Fruit fly (Drosophila melanogaster) whole organism, embryonic: ENCODE data around the gene CG43248.

Source experiments
- Aef1 ChIP-seq: fragments of 200-800 bp; sonication (Bioruptor generic); IDR thresholded peaks from 3 replicates; pipeline ENCODE4 v1.3.6; 2022; ENCODE audit warnings: missing biosample characterization, missing genetic modification characterization
- CG11085 ChIP-seq: fragments of 200-800 bp; sonication (Bioruptor generic); IDR thresholded peaks from 2 replicates; pipeline ENCODE4 v1.3.6; 2022; ENCODE audit warnings: missing biosample characterization, missing genetic modification characterization
- CG11093 ChIP-seq: fragments of 200-800 bp; sonication (Bioruptor generic); IDR thresholded peaks from 3 replicates; pipeline ENCODE4 v1.3.6; 2022; ENCODE audit warnings: missing biosample characterization, missing genetic modification characterization
- CG11560 ChIP-seq: fragments of 200-800 bp; sonication (Bioruptor generic); IDR thresholded peaks from 3 replicates; pipeline ENCODE4 v1.3.6; 2022; ENCODE audit warnings: missing biosample characterization, missing genetic modification characterization
- CG11723 ChIP-seq: fragments of 200-800 bp; sonication (Bioruptor generic); optimal IDR thresholded peaks from 2 replicates; lab custom pipeline; 2017; ENCODE audit warnings: missing biosample characterization, mild to moderate bottlenecking, missing genetic modification characterization
- CG14050 ChIP-seq: fragments of 200-800 bp; sonication (Bioruptor generic); IDR thresholded peaks from 3 replicates; pipeline ENCODE4 v1.3.6; 2022; ENCODE audit warnings: missing biosample characterization, missing genetic modification characterization
- CG17568 ChIP-seq: fragments of 200-800 bp; sonication (Bioruptor generic); optimal IDR thresholded peaks from 2 replicates; lab custom pipeline; 2018; ENCODE audit warnings: missing biosample characterization, mild to moderate bottlenecking, missing genetic modification characterization, moderate library complexity
- CG17912 ChIP-seq: fragments of 200-800 bp; sonication (Bioruptor generic); optimal IDR thresholded peaks from 2 replicates; lab custom pipeline; 2018; ENCODE audit warnings: missing biosample characterization, mild to moderate bottlenecking, missing genetic modification characterization
- CG18476 ChIP-seq: fragments of 200-800 bp; sonication (Bioruptor generic); optimal IDR thresholded peaks from 2 replicates; lab custom pipeline; 2016; ENCODE audit warnings: missing biosample characterization, mild to moderate bottlenecking, missing genetic modification characterization
- CG2120 ChIP-seq: fragments of 200-800 bp; sonication (Bioruptor generic); optimal IDR thresholded peaks from 3 replicates; lab custom pipeline; 2016; ENCODE audit warnings: missing biosample characterization, missing genetic modification characterization
- CG2199 ChIP-seq: fragments of 200-800 bp; sonication (Bioruptor generic); IDR thresholded peaks from 3 replicates; pipeline ENCODE4 v1.3.6; 2022; ENCODE audit warnings: missing biosample characterization, missing genetic modification characterization
- CG32772 ChIP-seq: fragments of 200-800 bp; sonication (Bioruptor generic); IDR thresholded peaks from 2 replicates; pipeline ENCODE4 v1.3.6; 2022; ENCODE audit warnings: missing biosample characterization, missing genetic modification characterization
- CG33557 ChIP-seq: fragments of 200-800 bp; sonication (Bioruptor generic); optimal IDR thresholded peaks from 2 replicates; lab custom pipeline; 2019; ENCODE audit warnings: missing biosample characterization, mild to moderate bottlenecking, missing genetic modification characterization, moderate library complexity
- CG3838 ChIP-seq: fragments of 200-800 bp; sonication (Bioruptor generic); optimal IDR thresholded peaks from 3 replicates; lab custom pipeline; 2016; ENCODE audit warnings: missing biosample characterization, missing genetic modification characterization
- CG4617 ChIP-seq: fragments of 200-800 bp; sonication (Bioruptor generic); optimal IDR thresholded peaks from 3 replicates; lab custom pipeline; 2016; ENCODE audit warnings: missing biosample characterization, missing genetic modification characterization, borderline replicate concordance
- CG5245 ChIP-seq: fragments of 200-800 bp; sonication (Bioruptor generic); optimal IDR thresholded peaks from 3 replicates; lab custom pipeline; 2016; ENCODE audit warnings: missing biosample characterization, missing genetic modification characterization
- CG6654 ChIP-seq: fragments of 200-800 bp; sonication (Bioruptor generic); optimal IDR thresholded peaks from 2 replicates; lab custom pipeline; 2017; ENCODE audit warnings: missing biosample characterization, mild to moderate bottlenecking, missing genetic modification characterization
- CG6813 ChIP-seq: fragments of 200-800 bp; sonication (Bioruptor generic); optimal IDR thresholded peaks from 2 replicates; lab custom pipeline; 2017; ENCODE audit warnings: missing biosample characterization, missing genetic modification characterization, mild to moderate bottlenecking, moderate library complexity, missing genetic modification reagents
- CG7372 ChIP-seq: fragments of 200-800 bp; sonication (Bioruptor generic); IDR thresholded peaks from 2 replicates; pipeline ENCODE4 v1.3.6; 2022; ENCODE audit warnings: missing biosample characterization, missing genetic modification characterization
- CG8290 ChIP-seq, 3 experiments: fragments of 200-800 bp; sonication (Bioruptor generic); optimal IDR thresholded peaks; 2 replicates each; lab custom pipeline; 2016 to 2019; ENCODE audit warnings: missing biosample characterization in 3 of 3, missing genetic modification characterization in 3 of 3, mild to moderate bottlenecking in 2 of 3, moderate library complexity in 1 of 3
- CG8924 ChIP-seq: fragments of 200-800 bp; optimal IDR thresholded peaks from 3 replicates; lab custom pipeline; 2019; ENCODE audit warnings: missing biosample characterization, mild to moderate bottlenecking, missing genetic modification characterization, moderate library complexity
- CG9215 ChIP-seq: fragments of 200-800 bp; sonication (Bioruptor generic); IDR thresholded peaks from 2 replicates; pipeline ENCODE4 v1.3.6; 2022; ENCODE audit warnings: missing biosample characterization, missing genetic modification characterization
- Camta ChIP-seq: fragments of 200-800 bp; sonication (Bioruptor generic); optimal IDR thresholded peaks from 2 replicates; lab custom pipeline; 2016; ENCODE audit warnings: missing biosample characterization, missing genetic modification characterization
- Deaf1 ChIP-seq: fragments of 200-800 bp; optimal IDR thresholded peaks from 3 replicates; lab custom pipeline; 2019; ENCODE audit warnings: missing biosample characterization, mild to moderate bottlenecking, missing genetic modification characterization, moderate library complexity
- Dfd ChIP-seq, 2 experiments: fragments of >200 bp; optimal IDR thresholded peaks; 2 replicates each; lab custom pipeline; 2017; ENCODE audit warnings: missing biosample characterization in 2 of 2, missing genetic modification characterization in 2 of 2
- Doc3 ChIP-seq: fragments of 200-800 bp; sonication (Bioruptor generic); IDR thresholded peaks from 3 replicates; pipeline ENCODE4 v1.3.6; 2022; ENCODE audit warnings: missing biosample characterization, missing genetic modification characterization; ENCODE audit not compliant: partially characterized antibody
- Fer2 ChIP-seq: fragments of 200-800 bp; sonication (Bioruptor generic); optimal IDR thresholded peaks from 2 replicates; lab custom pipeline; 2018; ENCODE audit warnings: missing biosample characterization, mild to moderate bottlenecking, missing genetic modification characterization, moderate library complexity
- HLH54F ChIP-seq: fragments of 200-800 bp; sonication (Bioruptor generic); optimal IDR thresholded peaks from 3 replicates; lab custom pipeline; 2016; ENCODE audit warnings: missing biosample characterization, missing genetic modification characterization
- HmgD ChIP-seq: fragments of 200-800 bp; sonication (Bioruptor generic); optimal IDR thresholded peaks from 3 replicates; lab custom pipeline; 2016; ENCODE audit warnings: missing biosample characterization, missing genetic modification characterization
- NK7.1 ChIP-seq: fragments of 200-800 bp; sonication (Bioruptor generic); optimal IDR thresholded peaks from 3 replicates; lab custom pipeline; 2016; ENCODE audit warnings: missing biosample characterization, missing genetic modification characterization
- Nf-YB ChIP-seq: fragments of 200-800 bp; sonication (Bioruptor generic); optimal IDR thresholded peaks from 3 replicates; lab custom pipeline; 2019; ENCODE audit warnings: missing biosample characterization, mild to moderate bottlenecking, missing genetic modification characterization, moderate library complexity
- Opbp ChIP-seq: fragments of 200-800 bp; sonication (Bioruptor generic); IDR thresholded peaks from 3 replicates; pipeline ENCODE4 v1.3.6; 2022; ENCODE audit warnings: missing biosample characterization, missing genetic modification characterization; ENCODE audit not compliant: partially characterized antibody
- Pdp1 ChIP-seq, 2 experiments: fragments of 200-800 bp; sonication (Bioruptor generic); optimal IDR thresholded peaks; 3 replicates each; lab custom pipeline; 2016; ENCODE audit warnings: missing biosample characterization in 2 of 2, missing genetic modification characterization in 2 of 2, mild to moderate bottlenecking in 1 of 2, moderate library complexity in 1 of 2
- Sin3A ChIP-seq: fragments of >200 bp; optimal IDR thresholded peaks from 2 replicates; lab custom pipeline; 2018
- bbx ChIP-seq: fragments of 200-800 bp; sonication (Bioruptor generic); IDR thresholded peaks from 2 replicates; pipeline ENCODE4 v1.3.6; 2022; ENCODE audit warnings: missing biosample characterization, missing genetic modification characterization; ENCODE audit not compliant: partially characterized antibody
- cad ChIP-seq: fragments of >200 bp; optimal IDR thresholded peaks from 2 replicates; lab custom pipeline; 2017; ENCODE audit warnings: missing biosample characterization, missing genetic modification characterization
- crc ChIP-seq: fragments of 200-800 bp; sonication (Bioruptor generic); optimal IDR thresholded peaks from 2 replicates; lab custom pipeline; 2016; ENCODE audit warnings: missing biosample characterization, missing genetic modification characterization
- eyg ChIP-seq: fragments of 200-800 bp; sonication (Bioruptor generic); optimal IDR thresholded peaks from 3 replicates; lab custom pipeline; 2016; ENCODE audit warnings: missing biosample characterization, missing genetic modification characterization
- kay ChIP-seq: fragments of 200-800 bp; sonication (Bioruptor generic); optimal IDR thresholded peaks from 2 replicates; lab custom pipeline; 2016; ENCODE audit warnings: missing biosample characterization, missing genetic modification characterization
- lbe ChIP-seq: fragments of 200-800 bp; sonication (Bioruptor generic); optimal IDR thresholded peaks from 2 replicates; lab custom pipeline; 2016; ENCODE audit warnings: missing biosample characterization, mild to moderate bottlenecking, missing genetic modification characterization
- nmo ChIP-seq: fragments of 200-800 bp; sonication (Bioruptor generic); optimal IDR thresholded peaks from 2 replicates; lab custom pipeline; 2018; ENCODE audit warnings: missing biosample characterization, mild to moderate bottlenecking, missing genetic modification characterization, moderate library complexity
- repo ChIP-seq: fragments of 200-800 bp; sonication (Bioruptor generic); optimal IDR thresholded peaks from 2 replicates; lab custom pipeline; 2016; ENCODE audit warnings: missing biosample characterization, missing genetic modification characterization
- sd ChIP-seq: fragments of 200-800 bp; sonication (Bioruptor generic); optimal IDR thresholded peaks from 3 replicates; lab custom pipeline; 2018; ENCODE audit warnings: missing biosample characterization, mild to moderate bottlenecking, missing genetic modification characterization, moderate library complexity
- sisA ChIP-seq: fragments of 200-800 bp; sonication (Bioruptor generic); IDR thresholded peaks from 2 replicates; pipeline ENCODE4 v1.3.6; 2022; ENCODE audit warnings: missing biosample characterization, missing genetic modification characterization
- slou ChIP-seq: fragments of 200-800 bp; sonication (Bioruptor generic); optimal IDR thresholded peaks from 3 replicates; lab custom pipeline; 2016; ENCODE audit warnings: missing biosample characterization, missing genetic modification characterization
- tgo ChIP-seq: fragments of 200-800 bp; sonication (Bioruptor generic); IDR thresholded peaks from 3 replicates; pipeline ENCODE4 v1.3.6; 2022; ENCODE audit warnings: missing biosample characterization, missing genetic modification characterization
- tna ChIP-seq: fragments of 200-800 bp; sonication (Bioruptor generic); IDR thresholded peaks from 2 replicates; pipeline ENCODE4 v1.3.6; 2022; ENCODE audit warnings: missing biosample characterization, missing genetic modification characterization; ENCODE audit not compliant: partially characterized antibody
- usp ChIP-seq: fragments of >200 bp; optimal IDR thresholded peaks from 2 replicates; lab custom pipeline; 2017; ENCODE audit warnings: missing biosample characterization, missing genetic modification characterization
- vnd ChIP-seq: fragments of 200-800 bp; sonication (Bioruptor generic); IDR thresholded peaks from 3 replicates; pipeline ENCODE4 v1.3.6; 2022; ENCODE audit warnings: missing biosample characterization, missing genetic modification characterization; ENCODE audit not compliant: partially characterized antibody
- yki ChIP-seq: fragments of >200 bp; optimal IDR thresholded peaks from 3 replicates; lab custom pipeline; 2018

Gene CG43248

DNA sequence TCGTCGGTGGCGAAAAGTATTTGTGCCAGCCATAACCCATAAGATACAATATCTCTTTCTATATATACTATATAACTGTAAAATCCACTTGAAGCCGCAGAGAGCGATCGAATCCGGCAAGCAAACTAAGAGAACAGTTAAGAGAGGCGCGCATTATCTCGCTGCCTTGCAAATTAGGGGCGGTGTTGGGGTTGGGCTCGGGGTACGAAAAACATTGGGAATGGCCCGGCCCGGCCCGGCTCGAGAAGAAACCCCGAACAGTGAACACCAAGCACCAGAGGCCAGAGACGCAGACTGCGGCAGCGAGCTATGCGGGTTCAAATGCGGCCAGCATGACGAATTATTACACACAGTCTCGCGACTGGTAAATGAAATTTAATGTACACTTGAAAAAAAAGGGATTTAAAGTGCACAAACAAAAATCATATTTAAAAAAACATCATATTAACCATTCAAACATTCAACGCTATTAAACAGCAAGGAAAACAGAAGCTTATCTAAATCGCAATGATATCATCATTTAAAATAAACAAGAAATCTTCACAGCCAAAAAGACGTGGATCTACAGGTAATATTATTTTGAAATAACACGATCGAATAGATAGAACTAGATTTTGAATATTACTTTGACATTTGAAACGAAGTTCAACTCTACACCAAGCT is 1.2 kb upstream of the CG43248 start (continued):
- TF ChIP-seq Opbp = no peak
- no peak for TF ChIP-seq HmgD (GFP tag; lab: Kevin White, UChicago)
- peak; percentile 74 for TF ChIP-seq lbe
- TF ChIP-seq CG14050 (GFP tag; lab: Robert Waterston, UW) = peak; percentile 9; the same call in 1 of the 3 replicates
- TF ChIP-seq crc (GFP tag; lab: Kevin White, UChicago) = no peak
- peak; percentile 91 for TF ChIP-seq CG2199 (GFP tag; lab: Robert Waterston, UW)
- TF ChIP-seq CG17568 (GFP tag; lab: Kevin White, UChicago) = no peak
- no peak for TF ChIP-seq bbx (GFP tag; lab: Robert Waterston, UW)
- no peak for TF ChIP-seq CG2120
- no peak for TF ChIP-seq CG6813
- TF ChIP-seq CG11093 = no peak
- no peak for TF ChIP-seq NK7.1 (GFP tag; lab: Kevin White, UChicago)
- no peak for TF ChIP-seq vnd (GFP tag; lab: Robert Waterston, UW)
- peak; percentile 63 for TF ChIP-seq tgo (GFP tag; lab: Robert Waterston, UW)
- TF ChIP-seq Pdp1 (GFP tag; optimal IDR thresholded peaks at IDR 0.05; lab: Kevin White, UChicago) = peak in 1 of 2 experiments; percentile 32
- peak; percentile 23 for TF ChIP-seq CG18476 (GFP tag; lab: Kevin White, UChicago)
- no peak for TF ChIP-seq CG8290 (GFP tag; optimal IDR thresholded peaks at IDR 0.05; lab: Kevin White, UChicago)
- TF ChIP-seq CG8290 (tag; optimal IDR thresholded peaks at IDR 0.05; lab: Kevin White, UChicago) = peak in 1 of 2 experiments; percentile 26
- 0 out of 3 replicates have a peak, but pooled peaks have one; percentile 29 for TF ChIP-seq Aef1
- no peak for TF ChIP-seq CG33557 (GFP tag; lab: Kevin White, UChicago)
- TF ChIP-seq Nf-YB (GFP tag; lab: Kevin White, UChicago) = no peak
- peak; percentile 21 for TF ChIP-seq eyg
- TF ChIP-seq CG8924 (tag; lab: Kevin White, UChicago) = peak; percentile 17
- no peak for TF ChIP-seq Camta (GFP tag; lab: Kevin White, UChicago)
- TF ChIP-seq CG5245 (GFP tag; lab: Kevin White, UChicago) = no peak
- TF ChIP-seq sd = peak; percentile 18
- TF ChIP-seq CG11560 = no peak
- TF ChIP-seq CG11085 (GFP tag; lab: Robert Waterston, UW) = no peak
- TF ChIP-seq CG11723 = no peak
- no peak for TF ChIP-seq tna (GFP tag; lab: Robert Waterston, UW)
- no peak for TF ChIP-seq CG9215 (GFP tag; lab: Robert Waterston, UW)
- no peak for TF ChIP-seq cad (GFP tag; lab: Kevin White, UChicago)
- TF ChIP-seq Doc3 (GFP tag; lab: Robert Waterston, UW) = no peak
- TF ChIP-seq CG3838 (GFP tag; lab: Kevin White, UChicago) = no peak
- TF ChIP-seq Sin3A (lab: Kevin White, UChicago) = no peak
- peak; percentile 1 for TF ChIP-seq CG6654 (GFP tag; lab: Kevin White, UChicago)
- no peak for TF ChIP-seq usp (GFP tag; lab: Kevin White, UChicago)
- peak; percentile 23; the same call in 1 of the 2 replicates for TF ChIP-seq CG7372 (GFP tag; lab: Robert Waterston, UW)
- no peak for TF ChIP-seq CG4617 (GFP tag; lab: Kevin White, UChicago)
- TF ChIP-seq kay = no peak
- TF ChIP-seq yki (lab: Kevin White, UChicago) = no peak
- no peak for TF ChIP-seq HLH54F (GFP tag; lab: Kevin White, UChicago)
- TF ChIP-seq repo = no peak
- peak; percentile 42 for TF ChIP-seq sisA (GFP tag; lab: Robert Waterston, UW)
- TF ChIP-seq Deaf1 = peak; percentile 69
- TF ChIP-seq Dfd (GFP tag; optimal IDR thresholded peaks at IDR 0.05; lab: Kevin White, UChicago) = no peak
- TF ChIP-seq CG32772 (GFP tag; lab: Robert Waterston, UW) = peak; percentile 55; the same call in 1 of the 2 replicates
- no peak for TF ChIP-seq slou (GFP tag; lab: Kevin White, UChicago)
- TF ChIP-seq CG17912 (GFP tag; lab: Kevin White, UChicago) = no peak
- peak; percentile 16 for TF ChIP-seq nmo (GFP tag; lab: Kevin White, UChicago)
- no peak for TF ChIP-seq Fer2 (tag; lab: Kevin White, UChicago)
